Fruit fly (Drosophila melanogaster) whole organism, embryonic: ENCODE results near the gene meep.

Experiments used
- CG10147 ChIP-seq: fragments of 200-800 bp; sonication (Bioruptor generic); optimal IDR thresholded peaks from 2 replicates; lab custom pipeline; 2019; ENCODE audit warnings: missing biosample characterization, mild to moderate bottlenecking, missing genetic modification characterization, moderate library complexity
- CG3065 ChIP-seq: fragments of 200-800 bp; sonication (Bioruptor generic); optimal IDR thresholded peaks from 2 replicates; lab custom pipeline; 2016; ENCODE audit warnings: missing biosample characterization, missing genetic modification characterization
- CG4282 ChIP-seq: fragments of 200-800 bp; sonication (Bioruptor generic); optimal IDR thresholded peaks from 2 replicates; lab custom pipeline; 2016; ENCODE audit warnings: missing biosample characterization, missing genetic modification characterization
- Dip2 ChIP-seq: fragments of 200-800 bp; sonication (Bioruptor generic); IDR thresholded peaks from 2 replicates; pipeline ENCODE4 v1.3.6; 2022; ENCODE audit warnings: missing biosample characterization, missing genetic modification characterization
- corto ChIP-seq: fragments of 200-800 bp; sonication (Bioruptor generic); optimal IDR thresholded peaks from 2 replicates; lab custom pipeline; 2016; ENCODE audit warnings: missing biosample characterization, mild to moderate bottlenecking, missing genetic modification characterization, moderate library complexity
- gce ChIP-seq: fragments of 200-800 bp; sonication (Bioruptor generic); IDR thresholded peaks from 3 replicates; pipeline ENCODE4 v1.3.6; 2022; ENCODE audit warnings: missing biosample characterization, missing genetic modification characterization
- grn ChIP-seq: fragments of 200-800 bp; sonication (Bioruptor generic); optimal IDR thresholded peaks from 3 replicates; lab custom pipeline; 2017; ENCODE audit warnings: missing biosample characterization, missing genetic modification characterization
- knrl ChIP-seq: fragments of 200-800 bp; sonication (Bioruptor generic); IDR thresholded peaks from 3 replicates; pipeline ENCODE4 v1.3.6; 2022; ENCODE audit warnings: missing biosample characterization, missing genetic modification characterization; ENCODE audit not compliant: partially characterized antibody
- mld ChIP-seq: fragments of 200-800 bp; sonication (Bioruptor generic); IDR thresholded peaks from 3 replicates; pipeline ENCODE4 v1.3.6; 2022; ENCODE audit warnings: missing biosample characterization, missing genetic modification characterization; ENCODE audit not compliant: partially characterized antibody
- otp ChIP-seq: fragments of 200-800 bp; sonication (Bioruptor generic); IDR thresholded peaks from 3 replicates; pipeline ENCODE4, ENCODE4 v1.3.6; 2022; ENCODE audit warnings: missing biosample characterization, missing genetic modification characterization
- tll ChIP-seq, 2 experiments: fragments of 200-800 bp in 1 of 2; fragments of >200 bp in 1 of 2; sonication (Bioruptor generic) in 1 of 2; optimal IDR thresholded peaks; 2 replicates each; lab custom pipeline; 2017 to 2019; ENCODE audit warnings: missing biosample characterization in 2 of 2, missing genetic modification characterization in 2 of 2, mild to moderate bottlenecking in 1 of 2, moderate library complexity in 1 of 2
- zfh1 ChIP-seq: fragments of 200-800 bp; sonication (Bioruptor generic); IDR thresholded peaks from 3 replicates; pipeline ENCODE4 v1.3.6; 2022; ENCODE audit warnings: missing biosample characterization, missing genetic modification characterization

dm6 chr3L:1233830-1234229, 31.0 kb upstream of the meep start, which contains the start of gene CG33966:
- TF ChIP-seq corto (GFP tag; lab: Kevin White, UChicago) (no peak), otp (GFP tag; lab: Robert Waterston, UW) (no peak), tll (GFP tag; optimal IDR thresholded peaks at IDR 0.05; lab: Kevin White, UChicago) (no peak), zfh1 (GFP tag; lab: Robert Waterston, UW) (no peak), Dip2 (GFP tag; lab: Robert Waterston, UW) (no peak), CG3065 (GFP tag; lab: Kevin White, UChicago) (no peak), knrl (GFP tag; lab: Robert Waterston, UW) (no peak), CG10147 (GFP tag; lab: Kevin White, UChicago) (no peak), grn (GFP tag; lab: Kevin White, UChicago) (no peak), gce (no peak), mld (GFP tag; lab: Robert Waterston, UW) (no peak), CG4282 (GFP tag; lab: Kevin White, UChicago) (no peak)
